Worm (Caenorhabditis elegans): ENCODE results near the gene cyp-25A1.

cyp-25A1 gene

DNA sequence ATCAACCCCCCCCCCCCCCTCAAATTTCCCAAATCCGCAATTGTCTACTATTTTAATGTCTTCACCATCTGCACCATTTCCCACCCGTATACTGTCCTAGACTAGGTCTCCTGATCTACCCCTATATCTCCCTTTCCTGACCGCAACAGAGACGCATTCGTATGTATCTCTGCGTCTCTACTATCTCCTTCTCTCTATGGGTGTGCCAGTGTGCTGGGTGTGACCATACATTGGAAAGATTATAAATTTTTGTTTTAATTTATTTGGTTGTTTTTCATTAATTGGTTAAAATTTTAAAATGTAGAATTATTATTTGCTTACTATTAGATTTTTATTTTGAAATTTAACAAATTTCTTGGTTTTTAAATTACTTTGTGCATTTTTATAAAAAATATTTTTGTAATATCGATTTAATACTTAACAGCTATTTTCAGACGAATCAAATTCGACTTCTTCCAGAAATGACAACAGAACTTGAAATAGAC, 10.4 kb upstream of the cyp-25A1 start, which contains the start of gene amx-1:
TSS of gene amx-1 (plus strand) at position 435 of the 485 bp plus-strand sequence.
- TF ChIP-seq egl-27 (tag; optimal IDR thresholded peaks at IDR 0.05), result no peak
- no peak for TF ChIP-seq ceh-28 (tag; optimal IDR thresholded peaks at IDR 0.05)
- TF ChIP-seq snpc-4 (tag; optimal IDR thresholded peaks at IDR 0.05), result no peak
- TF ChIP-seq nhr-12 (tag; optimal IDR thresholded peaks at IDR 0.05), result no peak
- TF ChIP-seq mdl-1 (tag; optimal IDR thresholded peaks at IDR 0.05), result no peak
- no peak for TF ChIP-seq elt-2 (tag; optimal IDR thresholded peaks at IDR 0.05)
- TF ChIP-seq jun-1 (tag; optimal IDR thresholded peaks at IDR 0.05), result no peak
- TF ChIP-seq nhr-43 (tag; optimal IDR thresholded peaks at IDR 0.05; ENCODE audit: poor library complexity, severe bottlenecking), result no peak
- TF ChIP-seq fos-1 (tag; optimal IDR thresholded peaks at IDR 0.05), result no peak
- no peak for TF ChIP-seq pha-4 (tag; optimal IDR thresholded peaks at IDR 0.05)
- no peak for TF ChIP-seq mml-1 (tag; optimal IDR thresholded peaks at IDR 0.05)
- TF ChIP-seq elt-3 (tag; optimal IDR thresholded peaks at IDR 0.05), result no peak
- TF ChIP-seq ama-1 (optimal IDR thresholded peaks at IDR 0.05), result no peak
- no peak for TF ChIP-seq hmg-11 (tag; optimal IDR thresholded peaks at IDR 0.05)
- no peak for TF ChIP-seq lin-15B (tag; optimal IDR thresholded peaks at IDR 0.05)
- TF ChIP-seq nhr-67 (tag; optimal IDR thresholded peaks at IDR 0.05), result no peak
- no peak for TF ChIP-seq nhr-77 (tag; optimal IDR thresholded peaks at IDR 0.05)
- no peak for TF ChIP-seq sea-2 (GFP tag; optimal IDR thresholded peaks at IDR 0.05)
- no peak for TF ChIP-seq ZK546.5 (tag; optimal IDR thresholded peaks at IDR 0.05)

ce11 chrIII:3829105-3829504, 3.3 kb upstream of the cyp-25A1 start, which contains the start of gene cnnm-5:
Gene cnnm-5 (minus strand): TSS chrIII:3829205.
- TF ChIP-seq ama-1 (optimal IDR thresholded peaks at IDR 0.05), result no peak
- TF ChIP-seq ZK546.5 (tag; optimal IDR thresholded peaks at IDR 0.05), result no peak
- no peak for TF ChIP-seq ztf-4 (tag; optimal IDR thresholded peaks at IDR 0.05)
- TF ChIP-seq egl-5 (tag; optimal IDR thresholded peaks at IDR 0.05), result no peak
- no peak for TF ChIP-seq nfya-1 (tag; optimal IDR thresholded peaks at IDR 0.05; ENCODE audit: insufficient read depth)
- no peak for TF ChIP-seq elt-2 (tag; optimal IDR thresholded peaks at IDR 0.05)

DNA sequence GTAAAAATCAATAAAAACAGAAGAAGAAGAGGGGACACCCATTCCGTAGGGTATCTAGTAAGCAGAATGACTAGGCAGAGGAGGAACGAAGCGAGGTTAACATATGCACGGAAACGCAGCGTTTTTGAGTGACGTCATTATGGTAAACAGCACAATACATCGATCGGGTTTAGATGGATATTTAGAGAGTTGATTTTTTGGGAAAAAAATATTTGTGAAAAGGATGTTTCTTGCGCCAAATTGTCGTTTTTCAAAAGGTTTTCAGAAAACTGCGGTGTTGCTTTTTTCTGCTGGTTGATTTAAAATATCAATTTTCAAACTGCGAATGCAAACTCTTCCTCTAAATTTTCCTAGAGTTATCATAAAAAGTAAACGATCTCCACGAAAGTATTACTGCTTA, 1.0 kb upstream of the cyp-25A1 start, which contains the start of gene C36A4.10:
TSS of gene C36A4.10 (minus strand) at position 101 of the 400 bp plus-strand sequence.
- TF ChIP-seq nhr-28 (tag; optimal IDR thresholded peaks at IDR 0.05), result no peak

DNA sequence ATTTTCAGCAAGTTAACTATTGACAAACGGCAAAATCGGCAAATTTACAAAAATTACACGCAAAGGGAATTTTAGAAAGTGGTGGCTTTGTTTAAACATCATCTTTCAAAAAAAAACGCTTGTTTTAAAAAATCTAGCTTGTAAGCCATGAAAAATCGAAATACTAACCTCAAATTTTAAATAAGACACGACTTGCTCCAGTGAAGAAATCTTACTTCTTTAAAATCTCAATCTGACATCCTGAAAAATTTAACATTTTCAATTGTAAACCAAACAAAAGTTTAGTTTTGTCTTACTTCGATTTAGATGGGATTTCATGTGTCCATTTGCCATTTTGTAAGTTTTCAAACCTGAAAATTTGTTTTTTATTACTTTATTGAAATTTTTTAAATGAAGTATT, 593 bp upstream of the cyp-25A1 start:
- TF ChIP-seq lin-39 (tag; optimal IDR thresholded peaks at IDR 0.05) (no peak), eor-1 (tag; optimal IDR thresholded peaks at IDR 0.05) (no peak), ceh-9 (tag; optimal IDR thresholded peaks at IDR 0.05) (no peak), fkh-2 (tag; optimal IDR thresholded peaks at IDR 0.05) (no peak), ztf-4 (tag; optimal IDR thresholded peaks at IDR 0.05) (no peak), ztf-11 (tag; optimal IDR thresholded peaks at IDR 0.05) (no peak), nhr-12 (tag; optimal IDR thresholded peaks at IDR 0.05) (no peak), nhr-67 (tag; optimal IDR thresholded peaks at IDR 0.05) (no peak), elt-2 (tag; optimal IDR thresholded peaks at IDR 0.05) (no peak), R02D3.7 (tag; optimal IDR thresholded peaks at IDR 0.05) (no peak), pqm-1 (tag; optimal IDR thresholded peaks at IDR 0.05) (no peak), elt-1 (tag; optimal IDR thresholded peaks at IDR 0.05) (no peak), hmg-11 (tag; optimal IDR thresholded peaks at IDR 0.05) (no peak), nhr-77 (tag; optimal IDR thresholded peaks at IDR 0.05) (no peak), ceh-28 (tag; optimal IDR thresholded peaks at IDR 0.05) (no peak), zag-1 (tag; optimal IDR thresholded peaks at IDR 0.05) (no peak), nfya-1 (tag; optimal IDR thresholded peaks at IDR 0.05; ENCODE audit: insufficient read depth) (no peak), ZK546.5 (tag; optimal IDR thresholded peaks at IDR 0.05) (no peak), nhr-237 (tag; optimal IDR thresholded peaks at IDR 0.05) (no peak), elt-3 (tag; optimal IDR thresholded peaks at IDR 0.05) (no peak)

DNA sequence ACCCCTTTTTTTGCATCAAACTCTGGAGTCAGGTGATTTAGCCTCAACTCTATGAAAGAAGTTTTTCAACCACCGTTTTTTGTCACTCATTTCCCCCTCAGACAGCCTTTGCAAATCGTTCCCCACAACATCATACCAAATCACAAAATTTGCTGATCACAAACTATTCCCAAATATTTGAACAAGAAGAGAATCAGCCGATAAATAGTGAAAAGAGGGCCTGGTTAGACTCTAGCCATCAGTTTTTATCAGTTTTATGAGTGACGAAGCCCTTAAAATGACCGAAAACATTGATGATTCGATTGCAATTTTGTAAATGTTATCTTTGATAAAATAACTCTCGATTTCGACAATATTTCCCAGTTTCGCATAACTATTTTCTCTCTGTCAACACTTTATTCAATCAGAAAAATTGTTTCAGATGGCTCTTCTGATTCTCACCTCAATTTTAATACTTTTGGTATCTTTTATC, 2.4 kb downstream of the cyp-25A1 start, which contains the start of gene cyp-25A2:
TSS of gene cyp-25A2 (plus strand) at position 422 of the 472 bp plus-strand sequence.
- TF ChIP-seq mdl-1 (tag; optimal IDR thresholded peaks at IDR 0.05) (no peak), nhr-76 (tag; optimal IDR thresholded peaks at IDR 0.05) (no peak), pha-4 (tag; optimal IDR thresholded peaks at IDR 0.05) (peak; percentile 52), jun-1 (tag; optimal IDR thresholded peaks at IDR 0.05) (peak; percentile 24), nhr-43 (tag; optimal IDR thresholded peaks at IDR 0.05; ENCODE audit: poor library complexity, severe bottlenecking) (no peak), lin-39 (tag; optimal IDR thresholded peaks at IDR 0.05) (no peak), nhr-237 (tag; optimal IDR thresholded peaks at IDR 0.05) (no peak), elt-2 (tag; optimal IDR thresholded peaks at IDR 0.05) (peak; percentile 81), pqm-1 (tag; optimal IDR thresholded peaks at IDR 0.05) (peak; percentile 83)

All from whole organism, L3 larva.